Worm (Caenorhabditis elegans): ENCODE data around the gene T25B9.8.

DNA sequence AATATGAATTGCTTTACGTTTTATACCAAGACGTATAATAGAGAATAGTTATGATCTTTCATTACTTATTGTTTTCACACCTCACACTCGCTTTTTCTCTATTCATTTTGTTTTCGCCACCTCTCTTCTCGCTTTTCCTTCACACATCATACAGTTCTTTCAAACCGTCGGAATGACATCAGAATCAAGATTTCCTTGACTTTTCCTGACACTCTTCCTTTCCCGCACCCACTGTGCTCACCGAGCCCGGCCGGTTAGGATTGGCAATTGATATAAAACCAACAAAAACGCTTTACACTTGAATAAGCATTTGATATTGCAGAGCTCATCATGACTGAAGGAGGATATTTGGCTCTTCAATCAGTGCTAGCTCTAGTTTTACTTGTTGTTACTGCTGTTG lies 31.4 kb upstream of the T25B9.8 start, which contains the start of gene zipt-2.1:
- TF ChIP-seq ceh-28 (tag; optimal IDR thresholded peaks at IDR 0.05) (no peak), unc-39 (tag; optimal IDR thresholded peaks at IDR 0.05) (no peak), aly-2 (tag; optimal IDR thresholded peaks at IDR 0.05) (no peak), fkh-10 (GFP tag; optimal IDR thresholded peaks at IDR 0.05) (no peak), unc-62 (GFP tag; optimal IDR thresholded peaks at IDR 0.05 in 1 of 2) (no peak), unc-62 (tag; optimal IDR thresholded peaks at IDR 0.05) (no peak), skn-1 (tag; optimal IDR thresholded peaks at IDR 0.05) (no peak), dmd-8 (GFP tag; IDR thresholded peaks at IDR 0.05) (no peak), nhr-42 (GFP tag; IDR thresholded peaks at IDR 0.05) (no peak), ztf-11 (tag; optimal IDR thresholded peaks at IDR 0.05) (no peak), snpc-4 (tag; optimal IDR thresholded peaks at IDR 0.05) (no peak), attf-4 (tag; optimal IDR thresholded peaks at IDR 0.05) (no peak), jun-1 (tag; optimal IDR thresholded peaks at IDR 0.05) (no peak), dpl-1 (GFP tag; optimal IDR thresholded peaks at IDR 0.05) (no peak), mdl-1 (tag; optimal IDR thresholded peaks at IDR 0.05) (no peak)

Measured in whole organism, L4 larva.